Fruit fly (Drosophila melanogaster): ENCODE measurements around the gene Akap200.

The Akap200 gene

dm6 chr2L:8461782-8462453 lies 46.4 kb downstream of the Akap200 start (continued):
- TF ChIP-seq sd (tag; optimal IDR thresholded peaks at IDR 0.05) (no peak), NC2β (GFP tag; optimal IDR thresholded peaks at IDR 0.05) (no peak), lov (optimal IDR thresholded peaks at IDR 0.05) (no peak), lov (GFP tag; IDR thresholded peaks at IDR 0.05) (no peak), jing (GFP tag; optimal IDR thresholded peaks at IDR 0.05) (peak; percentile 9), Rfx (GFP tag; IDR thresholded peaks at IDR 0.05) (peak; percentile 30; the same call in 1 of the 2 replicates), Oaz (GFP tag; IDR thresholded peaks at IDR 0.05) (no peak), Bdp1 (GFP tag; optimal IDR thresholded peaks at IDR 0.05) (no peak), CG1832 (GFP tag; optimal IDR thresholded peaks at IDR 0.05) (no peak), gt (GFP tag; IDR thresholded peaks at IDR 0.05) (no peak), Deaf1 (tag; optimal IDR thresholded peaks at IDR 0.05) (no peak), vfl (GFP tag; optimal IDR thresholded peaks at IDR 0.05) (no peak), Usf (GFP tag; optimal IDR thresholded peaks at IDR 0.05) (no peak), CG16813 (GFP tag; IDR thresholded peaks at IDR 0.05; ENCODE audit: partially characterized antibody) (no peak), da (GFP tag; optimal IDR thresholded peaks at IDR 0.05) (no peak), amos (GFP tag; IDR thresholded peaks at IDR 0.05; ENCODE audit: partially characterized antibody) (no peak), pfk (GFP tag; optimal IDR thresholded peaks at IDR 0.05) (no peak), CG4707 (GFP tag; optimal IDR thresholded peaks at IDR 0.05) (no peak), pnt (GFP tag; optimal IDR thresholded peaks at IDR 0.05) (no peak), CG7556 (GFP tag; optimal IDR thresholded peaks at IDR 0.05) (peak; percentile 5), Taf1 (GFP tag; IDR thresholded peaks at IDR 0.05) (no peak), fd96Cb (tag; optimal IDR thresholded peaks at IDR 0.05) (no peak), tin (GFP tag; optimal IDR thresholded peaks at IDR 0.05) (no peak), lilli (GFP tag; optimal IDR thresholded peaks at IDR 0.05) (peak; percentile 39), otp (GFP tag; IDR thresholded peaks at IDR 0.05) (no peak), scrt (GFP tag; optimal IDR thresholded peaks at IDR 0.05) (peak; percentile 12), br (optimal IDR thresholded peaks at IDR 0.05) (no peak), CG10274 (GFP tag; optimal IDR thresholded peaks at IDR 0.05) (no peak), CG7786 (GFP tag; optimal IDR thresholded peaks at IDR 0.05) (no peak), HLH3B (GFP tag; IDR thresholded peaks at IDR 0.05) (peak; percentile 24; the same call in 1 of the 2 replicates), Sox102F (GFP tag; optimal IDR thresholded peaks at IDR 0.05) (peak; percentile 35), phol (tag; optimal IDR thresholded peaks at IDR 0.05) (peak; percentile 42), Awh (GFP tag; IDR thresholded peaks at IDR 0.05) (no peak), BtbVII (GFP tag; optimal IDR thresholded peaks at IDR 0.05) (peak; percentile 21), CG17829 (tag; optimal IDR thresholded peaks at IDR 0.05) (peak; percentile 4), odd (GFP tag; optimal IDR thresholded peaks at IDR 0.05) (no peak), CG4730 (GFP tag; IDR thresholded peaks at IDR 0.05) (no peak), TFAM (GFP tag; optimal IDR thresholded peaks at IDR 0.05) (no peak), cwo (GFP tag; optimal IDR thresholded peaks at IDR 0.05) (peak; percentile 79), HmgD (GFP tag; optimal IDR thresholded peaks at IDR 0.05) (no peak), unpg (GFP tag; optimal IDR thresholded peaks at IDR 0.05) (peak; percentile 39), CG10431 (GFP tag; optimal IDR thresholded peaks at IDR 0.05) (no peak), peb (GFP tag; IDR thresholded peaks at IDR 0.05) (no peak), Lhr (GFP tag; optimal IDR thresholded peaks at IDR 0.05) (no peak), Ets97D (GFP tag; optimal IDR thresholded peaks at IDR 0.05) (peak; percentile 8), eve (GFP tag; optimal IDR thresholded peaks at IDR 0.05) (peak in 1 of 2 experiments; percentile 51), CG7928 (GFP tag; optimal IDR thresholded peaks at IDR 0.05) (no peak), Myb (GFP tag; optimal IDR thresholded peaks at IDR 0.05) (no peak), CG17361 (GFP tag; IDR thresholded peaks at IDR 0.05) (peak; percentile 43; the same call in 1 of the 3 replicates), Fer1 (GFP tag; optimal IDR thresholded peaks at IDR 0.05) (peak; percentile 23), vnd (GFP tag; IDR thresholded peaks at IDR 0.05; ENCODE audit: partially characterized antibody) (no peak)

All from whole organism, embryonic.